Fruit fly (Drosophila melanogaster) whole organism, pupa: ENCODE results near the gene ZnT35C.

Source experiments
- CG10348 ChIP-seq: fragments of 200-800 bp; sonication (Bioruptor generic); IDR thresholded peaks from 2 replicates; pipeline ENCODE4 v1.3.6; 2022; ENCODE audit warnings: missing biosample characterization, missing genetic modification characterization
- CG12605 ChIP-seq: fragments of 200-800 bp; sonication (Bioruptor generic); IDR thresholded peaks from 2 replicates; pipeline ENCODE4 v1.3.6; 2022; ENCODE audit warnings: missing biosample characterization, missing genetic modification characterization
- CG13204 ChIP-seq: fragments of 200-800 bp; sonication (Bioruptor generic); optimal IDR thresholded peaks from 2 replicates; lab custom pipeline; 2018; ENCODE audit warnings: missing biosample characterization, mild to moderate bottlenecking, missing genetic modification characterization, moderate library complexity
- CG14655 ChIP-seq: fragments of 200-800 bp; sonication (Bioruptor generic); optimal IDR thresholded peaks from 3 replicates; lab custom pipeline; 2017; ENCODE audit warnings: mild to moderate bottlenecking, missing biosample characterization, missing genetic modification reagents, missing genetic modification characterization
- CG15710 ChIP-seq: fragments of 200-800 bp; sonication (Bioruptor generic); optimal IDR thresholded peaks from 2 replicates; lab custom pipeline; 2018; ENCODE audit warnings: missing biosample characterization, mild to moderate bottlenecking, missing genetic modification characterization, moderate library complexity
- CG17806 ChIP-seq: fragments of 200-800 bp; sonication (Bioruptor generic); optimal IDR thresholded peaks from 2 replicates; lab custom pipeline; 2018; ENCODE audit warnings: missing biosample characterization, mild to moderate bottlenecking, missing genetic modification characterization, moderate library complexity
- CG32121 ChIP-seq: fragments of 200-800 bp; sonication (Bioruptor generic); IDR thresholded peaks from 2 replicates; pipeline ENCODE4 v1.3.6; 2022; ENCODE audit warnings: missing biosample characterization, missing genetic modification characterization
- CG34367 ChIP-seq: fragments of 200-800 bp; sonication (Bioruptor generic); optimal IDR thresholded peaks from 2 replicates; lab custom pipeline; 2018; ENCODE audit warnings: missing biosample characterization, mild to moderate bottlenecking, missing genetic modification characterization
- CG4496 ChIP-seq: fragments of 200-800 bp; sonication (Bioruptor generic); IDR thresholded peaks from 3 replicates; pipeline ENCODE4 v1.3.6; 2022; ENCODE audit warnings: missing biosample characterization, missing genetic modification characterization
- CG8159 ChIP-seq: fragments of 200-800 bp; sonication (Bioruptor generic); optimal IDR thresholded peaks from 3 replicates; lab custom pipeline; 2018; ENCODE audit warnings: missing biosample characterization, mild to moderate bottlenecking, missing genetic modification characterization, moderate library complexity
- CG8301 ChIP-seq: fragments of 200-800 bp; sonication (Bioruptor generic); optimal IDR thresholded peaks from 2 replicates; lab custom pipeline; 2018; ENCODE audit warnings: missing biosample characterization, mild to moderate bottlenecking, missing genetic modification characterization
- CG9948 ChIP-seq: fragments of 200-800 bp; sonication (Bioruptor generic); optimal IDR thresholded peaks from 2 replicates; lab custom pipeline; 2018; ENCODE audit warnings: missing biosample characterization, mild to moderate bottlenecking, missing genetic modification characterization, moderate library complexity
- D1 ChIP-seq: fragments of 200-800 bp; sonication (Bioruptor generic); optimal IDR thresholded peaks from 2 replicates; lab custom pipeline; 2018; ENCODE audit warnings: missing biosample characterization, mild to moderate bottlenecking, missing genetic modification characterization, moderate library complexity
- EcR ChIP-seq: fragments of 200-800 bp; sonication (Bioruptor generic); optimal IDR thresholded peaks from 3 replicates; lab custom pipeline; 2019; ENCODE audit warnings: missing biosample characterization, missing genetic modification characterization, mild to moderate bottlenecking, moderate library complexity, missing genetic modification reagents
- Ets98B ChIP-seq: fragments of 200-800 bp; sonication (Bioruptor generic); IDR thresholded peaks from 2 replicates; pipeline ENCODE4 v1.3.6; 2022; ENCODE audit warnings: missing biosample characterization, missing genetic modification characterization
- Pif1A ChIP-seq: fragments of 200-800 bp; sonication (Bioruptor generic); optimal IDR thresholded peaks from 3 replicates; lab custom pipeline; 2016; ENCODE audit warnings: missing biosample characterization, missing genetic modification characterization
- Pif1B ChIP-seq: fragments of 200-800 bp; sonication (Bioruptor generic); optimal IDR thresholded peaks from 3 replicates; lab custom pipeline; 2016; ENCODE audit warnings: missing biosample characterization, missing genetic modification characterization
- Snoo ChIP-seq: fragments of 200-800 bp; sonication (Bioruptor generic); optimal IDR thresholded peaks from 3 replicates; lab custom pipeline; 2017; ENCODE audit warnings: missing biosample characterization, mild to moderate bottlenecking, missing genetic modification characterization, inconsistent platforms
- fd96Ca ChIP-seq: fragments of 200-800 bp; sonication (Bioruptor generic); IDR thresholded peaks from 3 replicates; pipeline ENCODE4 v1.3.6; 2022; ENCODE audit warnings: missing biosample characterization, missing genetic modification characterization
- gl ChIP-seq: fragments of 200-800 bp; sonication (Bioruptor generic); optimal IDR thresholded peaks from 2 replicates; lab custom pipeline; 2018; ENCODE audit warnings: missing biosample characterization, mild to moderate bottlenecking, missing genetic modification characterization
- rn ChIP-seq: fragments of 200-800 bp; sonication (Bioruptor generic); IDR thresholded peaks from 2 replicates; pipeline ENCODE4 v1.3.6; 2022; ENCODE audit warnings: missing biosample characterization, missing genetic modification characterization

ZnT35C gene

DNA sequence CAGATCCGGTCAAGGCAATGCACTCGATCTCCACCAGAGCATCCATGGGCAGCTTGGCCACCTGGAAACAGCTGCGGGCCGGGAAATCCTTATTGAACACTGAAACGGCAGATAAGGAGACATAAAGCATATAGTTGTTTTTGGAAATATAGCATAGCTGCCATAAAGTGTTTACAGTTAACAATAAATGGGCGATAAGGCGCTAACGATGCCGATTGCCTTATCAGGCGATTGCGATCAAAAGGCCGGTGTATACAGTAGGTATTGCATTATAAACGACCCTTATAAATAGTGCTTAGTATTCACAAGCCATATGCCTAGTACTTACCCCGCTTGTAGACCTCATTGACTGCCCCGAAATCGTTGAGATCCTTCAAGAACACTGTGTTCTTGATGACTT is 26.8 kb upstream of the ZnT35C start:
- TF ChIP-seq EcR (GFP tag; lab: Kevin White, UChicago) (no peak), gl (tag; lab: Kevin White, UChicago) (no peak), CG32121 (GFP tag; lab: Robert Waterston, UW) (no peak), CG15710 (no peak), CG34367 (tag; lab: Kevin White, UChicago) (no peak), CG12605 (GFP tag; lab: Robert Waterston, UW) (no peak), Ets98B (GFP tag; lab: Robert Waterston, UW) (no peak), CG13204 (GFP tag; lab: Kevin White, UChicago) (no peak), rn (GFP tag; lab: Robert Waterston, UW) (no peak), D1 (tag; lab: Kevin White, UChicago) (no peak), CG9948 (no peak)

DNA sequence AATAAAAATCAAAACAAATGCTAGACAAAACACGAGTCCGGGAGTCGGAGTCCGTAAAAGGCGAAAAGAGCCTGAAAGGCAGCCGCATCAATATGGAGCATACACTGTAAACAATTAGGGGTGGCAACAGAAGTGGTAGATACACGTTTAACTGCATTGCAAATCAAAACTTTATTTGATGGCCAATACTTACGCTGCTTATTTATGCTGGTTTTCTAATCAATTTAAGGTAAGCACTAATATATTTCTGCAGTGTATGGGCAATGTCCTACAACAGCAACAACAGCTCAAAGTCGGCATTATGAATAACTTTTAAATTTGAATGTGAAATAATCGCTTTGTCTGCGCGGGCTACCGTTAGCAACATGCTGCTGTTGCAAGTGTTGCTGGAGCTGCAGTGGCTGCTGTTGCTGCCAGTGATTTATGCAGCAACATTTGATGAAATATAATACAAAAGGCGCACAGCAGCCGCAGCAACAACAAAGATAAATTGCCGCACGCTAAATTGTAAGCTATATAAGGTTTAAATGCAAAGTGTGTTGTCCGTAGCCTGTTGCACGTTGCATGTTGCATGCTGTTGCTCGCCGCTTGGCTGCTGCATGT is 26.1 kb upstream of the ZnT35C start:
- TF ChIP-seq CG15710 (peak; percentile 22), D1 (tag; lab: Kevin White, UChicago) (no peak), CG12605 (GFP tag; lab: Robert Waterston, UW) (no peak), Snoo (tag; lab: Kevin White, UChicago) (no peak), CG8301 (no peak), EcR (GFP tag; lab: Kevin White, UChicago) (no peak), CG17806 (tag; lab: Kevin White, UChicago) (peak; percentile 37), Pif1B (GFP tag; lab: Kevin White, UChicago) (no peak), gl (tag; lab: Kevin White, UChicago) (no peak), rn (GFP tag; lab: Robert Waterston, UW) (no peak; the same call in 1 of the 2 replicates), Pif1A (GFP tag; lab: Kevin White, UChicago) (no peak), CG14655 (GFP tag; lab: Kevin White, UChicago) (no peak), fd96Ca (GFP tag; lab: Robert Waterston, UW) (0 out of 3 replicates have a peak, but pooled peaks have one; percentile 28), CG34367 (tag; lab: Kevin White, UChicago) (no peak), CG4496 (GFP tag; lab: Robert Waterston, UW) (no peak), CG32121 (GFP tag; lab: Robert Waterston, UW) (no peak; the same call in 1 of the 2 replicates), CG9948 (peak; percentile 7), CG10348 (no peak), CG13204 (GFP tag; lab: Kevin White, UChicago) (no peak), CG8159 (tag; lab: Kevin White, UChicago) (peak; percentile 4), Ets98B (GFP tag; lab: Robert Waterston, UW) (peak; percentile 43; the same call in 1 of the 2 replicates)

DNA sequence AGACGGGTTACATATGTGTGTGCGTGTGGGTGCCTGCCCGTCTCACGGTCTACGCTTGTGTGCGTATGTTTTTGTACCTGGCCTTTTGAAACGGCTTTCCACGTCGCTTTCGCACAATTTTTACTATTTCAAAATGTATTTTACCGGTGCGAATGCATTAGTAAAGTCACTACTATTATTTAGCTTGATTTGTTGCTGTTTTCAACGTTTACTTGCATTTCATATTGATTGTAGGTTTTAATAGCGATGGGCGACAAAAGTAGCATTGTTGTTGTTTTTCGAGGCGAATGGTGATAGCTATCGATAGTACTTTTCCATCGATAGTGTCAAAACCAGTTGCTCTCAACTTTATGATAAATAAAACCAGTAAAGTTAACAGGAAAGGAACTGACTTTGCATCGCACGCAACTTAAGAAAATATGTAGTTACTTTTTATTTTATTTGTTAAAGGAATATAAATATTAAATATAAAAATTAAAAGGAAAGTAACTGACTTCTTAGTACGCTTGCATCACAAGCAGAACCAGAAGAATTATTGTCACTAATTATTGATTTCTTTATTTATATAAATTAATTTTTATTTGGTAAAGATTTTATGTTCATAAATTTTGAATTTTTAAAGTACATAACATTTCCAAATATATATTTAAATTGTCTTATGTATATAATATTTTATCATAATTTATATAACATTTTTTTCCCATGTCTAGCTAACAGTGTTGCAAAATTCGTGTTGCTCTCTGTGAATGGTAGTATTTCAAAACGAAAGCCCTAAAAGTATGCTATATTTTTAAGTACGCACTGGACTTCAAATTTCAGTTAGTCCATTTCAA is 24.5 kb upstream of the ZnT35C start, which contains the start of gene Cul3:
Gene Cul3, minus strand, starts transcription at position 268 of the 833 bp plus-strand sequence.
- TF ChIP-seq CG10348 = no peak
- peak; percentile 50 for TF ChIP-seq CG8159 (tag; lab: Kevin White, UChicago)
- peak; percentile 2 for TF ChIP-seq CG15710

DNA sequence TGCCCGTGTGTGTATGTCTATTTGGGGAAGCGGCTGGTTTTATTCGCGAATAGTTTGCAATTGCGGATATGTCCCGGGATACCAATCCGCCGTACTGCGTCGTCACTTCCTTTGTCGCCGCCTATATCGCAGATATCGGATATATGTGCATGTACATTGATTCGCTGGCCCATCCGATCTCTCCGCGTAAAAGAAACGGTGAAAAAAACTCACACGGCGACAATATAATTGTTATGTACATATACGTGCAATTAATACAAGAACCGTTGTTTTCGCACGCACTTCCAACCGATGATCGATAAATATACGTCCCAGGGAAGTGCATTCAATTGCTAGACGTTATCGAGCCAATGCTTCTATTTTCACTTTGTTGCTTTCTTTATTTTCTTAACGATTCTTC is 23.8 kb upstream of the ZnT35C start:
- TF ChIP-seq fd96Ca (GFP tag; lab: Robert Waterston, UW) (no peak), CG34367 (tag; lab: Kevin White, UChicago) (no peak), CG8301 (no peak), EcR (GFP tag; lab: Kevin White, UChicago) (no peak), CG12605 (GFP tag; lab: Robert Waterston, UW) (no peak), CG8159 (tag; lab: Kevin White, UChicago) (no peak), Ets98B (GFP tag; lab: Robert Waterston, UW) (no peak), CG10348 (no peak), CG32121 (GFP tag; lab: Robert Waterston, UW) (no peak), Snoo (tag; lab: Kevin White, UChicago) (no peak), rn (GFP tag; lab: Robert Waterston, UW) (no peak), CG17806 (tag; lab: Kevin White, UChicago) (no peak)

DNA sequence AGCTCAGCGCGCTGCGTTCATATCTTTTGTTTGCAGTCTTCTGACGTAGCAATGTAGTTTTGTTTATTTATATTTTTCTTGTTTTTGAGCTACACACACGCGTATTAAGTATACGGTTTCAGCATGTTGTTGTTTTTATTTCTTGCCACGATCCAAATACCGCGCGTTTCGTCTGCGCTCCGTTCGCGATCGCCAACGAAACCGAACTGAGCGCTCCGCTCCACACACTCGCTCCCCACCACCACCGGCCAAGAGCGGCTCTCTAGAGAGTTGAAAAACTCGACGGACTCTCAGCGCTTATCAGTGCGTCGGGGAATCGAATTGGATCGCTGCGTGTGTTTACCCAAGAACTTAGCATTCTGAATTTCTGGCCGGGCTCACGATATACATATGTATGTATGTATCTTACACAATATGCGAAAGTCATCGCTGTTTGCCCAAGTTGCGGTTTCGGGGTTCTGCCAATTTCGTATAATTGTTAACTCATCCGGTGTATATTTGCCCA is 17.0 kb upstream of the ZnT35C start, which contains the start of gene yuri:
Gene yuri, minus strand, starts transcription at position 210 of the 505 bp plus-strand sequence.
- TF ChIP-seq CG15710 (peak; percentile 59), CG14655 (GFP tag; lab: Kevin White, UChicago) (no peak), CG9948 (peak; percentile 39), CG17806 (tag; lab: Kevin White, UChicago) (peak; percentile 42), CG8159 (tag; lab: Kevin White, UChicago) (peak; percentile 55), CG4496 (GFP tag; lab: Robert Waterston, UW) (peak; percentile 77; the same call in 2 of the 3 replicates), Snoo (tag; lab: Kevin White, UChicago) (peak; percentile 44), CG12605 (GFP tag; lab: Robert Waterston, UW) (peak; percentile 84), gl (tag; lab: Kevin White, UChicago) (peak; percentile 83), Pif1A (GFP tag; lab: Kevin White, UChicago) (peak; percentile 82), CG34367 (tag; lab: Kevin White, UChicago) (peak; percentile 60), CG32121 (GFP tag; lab: Robert Waterston, UW) (peak; percentile 78), EcR (GFP tag; lab: Kevin White, UChicago) (peak; percentile 65), rn (GFP tag; lab: Robert Waterston, UW) (0 out of 2 replicates have a peak, but pooled peaks have one; percentile 19), CG10348 (no peak), CG13204 (GFP tag; lab: Kevin White, UChicago) (peak; percentile 87), fd96Ca (GFP tag; lab: Robert Waterston, UW) (peak; percentile 56; the same call in 2 of the 3 replicates), CG8301 (peak; percentile 50), Ets98B (GFP tag; lab: Robert Waterston, UW) (peak; percentile 87), Pif1B (GFP tag; lab: Kevin White, UChicago) (peak; percentile 71), D1 (tag; lab: Kevin White, UChicago) (peak; percentile 19)
